Worm (Caenorhabditis elegans): ENCODE measurements around the gene F48E8.8.
A peak's percentile ranks its signal among the peaks of the same experiment; 100 is the strongest.

Gene F48E8.8

DNA sequence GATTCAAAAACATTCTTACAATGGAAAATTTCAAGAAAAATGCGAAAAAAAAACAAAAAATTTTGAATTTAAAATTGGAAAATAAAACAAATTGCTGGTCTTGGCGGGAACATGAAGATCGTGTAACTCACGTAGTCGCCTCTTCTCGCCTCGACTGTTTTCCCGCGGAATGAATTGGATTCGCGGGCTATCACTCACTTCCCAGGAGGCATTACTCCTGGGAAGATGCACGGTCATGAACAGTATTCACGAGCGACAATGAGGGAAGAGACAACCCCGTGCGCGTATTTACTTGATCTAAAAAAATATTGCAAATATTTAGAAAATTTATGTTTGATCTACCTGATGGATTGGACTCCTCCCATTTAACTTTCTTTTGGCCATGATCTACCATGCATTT, 43.3 kb downstream of the F48E8.8 start:
- TF ChIP-seq nhr-28 (tag; optimal IDR thresholded peaks at IDR 0.05) (no peak), ceh-28 (tag; optimal IDR thresholded peaks at IDR 0.05) (no peak), R02D3.7 (tag; optimal IDR thresholded peaks at IDR 0.05) (no peak), nhr-43 (tag; optimal IDR thresholded peaks at IDR 0.05; ENCODE audit: poor library complexity, severe bottlenecking) (no peak), elt-1 (tag; optimal IDR thresholded peaks at IDR 0.05) (no peak), lsy-12 (tag; optimal IDR thresholded peaks at IDR 0.05) (no peak), mml-1 (tag; optimal IDR thresholded peaks at IDR 0.05) (no peak), daf-12 (tag; optimal IDR thresholded peaks at IDR 0.05) (no peak), nfya-1 (tag; optimal IDR thresholded peaks at IDR 0.05; ENCODE audit: insufficient read depth) (no peak), lin-15B (tag; optimal IDR thresholded peaks at IDR 0.05) (no peak), ceh-9 (tag; optimal IDR thresholded peaks at IDR 0.05) (no peak), nhr-237 (tag; optimal IDR thresholded peaks at IDR 0.05) (no peak), tbx-2 (tag; optimal IDR thresholded peaks at IDR 0.05) (no peak), egl-27 (tag; optimal IDR thresholded peaks at IDR 0.05) (no peak), ztf-11 (tag; optimal IDR thresholded peaks at IDR 0.05) (no peak), ztf-4 (tag; optimal IDR thresholded peaks at IDR 0.05) (no peak), unc-62 (GFP tag; optimal IDR thresholded peaks at IDR 0.05) (no peak)

DNA sequence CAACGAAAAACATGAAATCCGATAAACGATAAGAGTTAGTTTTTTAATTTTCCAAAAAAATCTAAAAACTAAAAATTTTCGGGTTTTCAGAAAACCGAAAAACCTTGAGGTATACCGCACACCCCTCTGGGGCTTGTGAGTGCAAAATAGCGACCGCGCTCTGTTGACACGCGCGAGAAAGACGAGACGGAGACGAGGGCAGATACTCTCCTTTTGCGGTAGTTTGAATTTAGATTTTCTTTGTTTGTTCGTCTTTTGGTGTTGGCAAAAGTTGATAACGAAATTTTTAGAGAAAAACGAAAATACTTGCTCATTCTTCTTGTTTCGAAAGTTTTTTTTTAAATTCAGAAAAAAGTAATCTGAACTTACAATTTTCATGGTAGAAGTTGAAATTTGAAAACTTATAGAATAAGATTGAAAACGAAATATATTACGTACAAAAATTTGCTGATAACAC, 44.0 kb downstream of the F48E8.8 start, which contains the start of the genes W03A5.2 and Y32H12A.8:
Gene W03A5.2 (plus strand): TSS at position 407 of the 457 bp plus-strand sequence.
Gene Y32H12A.8 (minus strand): TSS at position 410 of the 457 bp plus-strand sequence.
- TF ChIP-seq skn-1 (tag; optimal IDR thresholded peaks at IDR 0.05) (no peak), nfya-1 (tag; optimal IDR thresholded peaks at IDR 0.05; ENCODE audit: insufficient read depth) (peak; percentile 79), nhr-25 (tag; optimal IDR thresholded peaks at IDR 0.05) (peak; percentile 47), fos-1 (tag; optimal IDR thresholded peaks at IDR 0.05) (no peak), nhr-23 (tag; optimal IDR thresholded peaks at IDR 0.05) (no peak), fkh-2 (tag; optimal IDR thresholded peaks at IDR 0.05) (no peak), lin-15B (tag; optimal IDR thresholded peaks at IDR 0.05) (peak; percentile 68), snpc-4 (tag; optimal IDR thresholded peaks at IDR 0.05) (no peak), fkh-10 (GFP tag; optimal IDR thresholded peaks at IDR 0.05) (no peak), elt-3 (tag; optimal IDR thresholded peaks at IDR 0.05) (no peak), ama-1 (optimal IDR thresholded peaks at IDR 0.05) (no peak), daf-12 (tag; optimal IDR thresholded peaks at IDR 0.05) (no peak), ceh-16 (tag; optimal IDR thresholded peaks at IDR 0.05) (no peak), eor-1 (tag; optimal IDR thresholded peaks at IDR 0.05) (no peak), ztf-4 (tag; optimal IDR thresholded peaks at IDR 0.05) (no peak), ztf-11 (tag; optimal IDR thresholded peaks at IDR 0.05) (no peak), hmg-11 (tag; optimal IDR thresholded peaks at IDR 0.05) (peak; percentile 34), nhr-237 (tag; optimal IDR thresholded peaks at IDR 0.05) (no peak), egl-5 (tag; optimal IDR thresholded peaks at IDR 0.05) (no peak), ceh-9 (tag; optimal IDR thresholded peaks at IDR 0.05) (no peak), pqm-1 (tag; optimal IDR thresholded peaks at IDR 0.05) (no peak), nhr-67 (tag; optimal IDR thresholded peaks at IDR 0.05) (no peak), elt-2 (tag; optimal IDR thresholded peaks at IDR 0.05) (peak; percentile 41), ceh-82 (tag; optimal IDR thresholded peaks at IDR 0.05) (no peak), nhr-28 (tag; optimal IDR thresholded peaks at IDR 0.05) (no peak), pha-4 (tag; optimal IDR thresholded peaks at IDR 0.05) (peak; percentile 62), nhr-77 (tag; optimal IDR thresholded peaks at IDR 0.05) (no peak), nhr-76 (tag; optimal IDR thresholded peaks at IDR 0.05) (no peak), nhr-12 (tag; optimal IDR thresholded peaks at IDR 0.05) (no peak), unc-39 (tag; optimal IDR thresholded peaks at IDR 0.05) (no peak), ZK546.5 (tag; optimal IDR thresholded peaks at IDR 0.05) (no peak), aly-2 (tag; optimal IDR thresholded peaks at IDR 0.05) (no peak), sea-2 (GFP tag; optimal IDR thresholded peaks at IDR 0.05) (no peak), ceh-28 (tag; optimal IDR thresholded peaks at IDR 0.05) (no peak), elt-1 (tag; optimal IDR thresholded peaks at IDR 0.05) (no peak), jun-1 (tag; optimal IDR thresholded peaks at IDR 0.05) (no peak), R02D3.7 (tag; optimal IDR thresholded peaks at IDR 0.05) (no peak), mdl-1 (tag; optimal IDR thresholded peaks at IDR 0.05) (no peak), mml-1 (tag; optimal IDR thresholded peaks at IDR 0.05) (no peak), nhr-43 (tag; optimal IDR thresholded peaks at IDR 0.05; ENCODE audit: poor library complexity, severe bottlenecking) (no peak), zag-1 (tag; optimal IDR thresholded peaks at IDR 0.05) (no peak), lsy-12 (tag; optimal IDR thresholded peaks at IDR 0.05) (no peak), egl-27 (tag; optimal IDR thresholded peaks at IDR 0.05) (no peak), unc-62 (GFP tag; optimal IDR thresholded peaks at IDR 0.05) (no peak), nhr-11 (tag; optimal IDR thresholded peaks at IDR 0.05) (no peak), lin-39 (tag; optimal IDR thresholded peaks at IDR 0.05) (peak; percentile 30), tbx-2 (tag; optimal IDR thresholded peaks at IDR 0.05) (no peak)

Measured in whole organism, L3 larva.